Fruit fly (Drosophila melanogaster) Kc167 (cell line): ENCODE measurements around the gene CG43390.

ENCODE experiments used
- Myc ChIP-seq: fragments of >200 bp; optimal IDR thresholded peaks from 2 replicates; lab custom pipeline; 2017; ENCODE audit warnings: missing external identifiers
- Sin3A ChIP-seq: fragments of >200 bp; optimal IDR thresholded peaks from 2 replicates; lab custom pipeline; 2018; ENCODE audit warnings: missing external identifiers
- h ChIP-seq: fragments of >200 bp; optimal IDR thresholded peaks from 3 replicates; lab custom pipeline; 2018; ENCODE audit warnings: missing external identifiers
- insv ChIP-seq: fragments of >200 bp; optimal IDR thresholded peaks from 3 replicates; lab custom pipeline; 2018; ENCODE audit warnings: missing external identifiers
- psq ChIP-seq: fragments of >200 bp; optimal IDR thresholded peaks from 2 replicates; lab custom pipeline; 2017; ENCODE audit warnings: missing external identifiers
- ttk ChIP-seq: sonication (Bioruptor generic); optimal IDR thresholded peaks from 2 replicates; lab custom pipeline; 2017; ENCODE audit warnings: missing external identifiers

Gene CG43390

DNA sequence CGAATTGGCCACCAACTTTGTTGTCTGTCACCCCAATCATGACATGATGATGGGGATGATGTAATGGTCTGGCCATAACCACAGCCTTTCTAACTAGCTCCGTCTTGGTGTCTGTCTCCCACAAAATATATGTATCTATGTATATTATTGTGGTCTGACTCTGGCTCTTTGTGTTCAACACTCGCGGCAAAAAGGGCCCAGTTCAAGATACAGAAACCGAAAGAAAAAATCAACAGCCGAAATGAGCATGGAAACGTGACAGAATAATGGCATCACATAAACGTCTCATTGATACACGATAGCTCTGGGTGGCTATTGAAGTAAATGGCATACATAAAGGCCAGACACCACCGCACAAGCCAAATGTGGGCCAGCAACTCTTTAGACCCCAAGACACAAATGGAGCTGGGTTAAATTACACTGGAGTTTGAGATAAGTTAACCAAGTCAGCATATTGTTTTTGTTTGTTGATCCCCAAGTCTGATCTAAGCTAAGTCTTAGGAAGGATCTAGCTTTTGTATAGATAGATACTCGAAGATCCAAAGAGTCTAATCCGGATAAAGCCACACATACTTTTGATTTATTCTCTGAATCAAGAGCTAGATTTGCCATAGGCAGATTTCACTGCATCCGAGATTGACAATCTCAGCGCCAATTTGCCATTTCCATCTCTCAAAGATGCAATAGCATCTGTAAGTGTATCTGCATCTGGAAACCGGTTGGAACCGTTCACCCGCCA is 47.6 kb downstream of the CG43390 start:
- TF ChIP-seq h (lab: Kevin White, UChicago): no peak
- no peak for TF ChIP-seq ttk
- no peak for TF ChIP-seq Sin3A (lab: Kevin White, UChicago)
- TF ChIP-seq Myc (lab: Kevin White, UChicago): no peak
- TF ChIP-seq insv (lab: Kevin White, UChicago): no peak
- TF ChIP-seq psq: no peak

DNA sequence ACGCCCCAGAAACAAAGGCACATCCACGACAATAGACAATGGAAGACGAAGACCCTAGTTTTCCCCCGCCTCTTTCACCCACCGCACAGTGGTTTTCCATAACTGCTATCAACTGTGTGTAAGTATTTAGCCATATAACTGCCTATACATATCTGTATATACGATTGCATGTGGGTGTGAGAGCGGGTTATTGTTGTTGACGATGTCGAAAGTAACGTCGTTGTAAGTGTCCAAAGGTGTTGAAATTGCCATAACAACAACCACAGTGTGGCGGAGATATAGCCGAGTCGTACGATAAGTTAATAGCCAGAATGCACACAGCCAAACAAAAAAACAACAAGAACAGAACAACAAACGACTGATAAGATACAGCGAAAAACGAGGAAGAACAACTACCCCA is 48.5 kb downstream of the CG43390 start:
- TF ChIP-seq ttk (no peak), Sin3A (lab: Kevin White, UChicago) (no peak), Myc (lab: Kevin White, UChicago) (no peak), psq (no peak), h (lab: Kevin White, UChicago) (no peak), insv (lab: Kevin White, UChicago) (no peak)

DNA sequence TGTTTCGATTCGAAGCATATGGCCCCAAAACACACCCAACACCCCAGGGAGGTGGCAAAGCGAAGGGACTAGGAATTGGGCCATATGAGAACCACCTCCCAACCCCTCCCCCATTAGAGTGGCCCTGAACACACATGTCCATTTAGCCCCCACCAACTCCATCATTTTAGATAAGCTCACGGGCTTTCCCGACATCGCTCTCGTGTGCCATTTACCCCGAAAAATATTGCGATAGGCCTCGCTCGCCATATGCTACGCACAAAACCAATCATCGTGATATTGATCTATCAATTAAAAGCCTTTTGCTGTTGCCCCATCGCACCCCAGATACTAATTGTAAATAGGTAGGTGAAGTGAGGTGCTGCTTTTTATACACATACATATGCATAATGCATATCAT is 49.4 kb downstream of the CG43390 start:
- TF ChIP-seq insv (lab: Kevin White, UChicago) (no peak), h (lab: Kevin White, UChicago) (no peak), Sin3A (lab: Kevin White, UChicago) (no peak), Myc (lab: Kevin White, UChicago) (no peak), ttk (no peak), psq (no peak)
